Fruit fly (Drosophila melanogaster) whole organism, embryonic: ENCODE measurements around the gene CG15347.
A peak's percentile ranks its signal among the peaks of the same experiment; 100 is the strongest.

Experiments
- Ada2b ChIP-seq: fragments of 200-800 bp; sonication (Bioruptor generic); IDR thresholded peaks from 2 replicates; pipeline ENCODE4 v1.3.6; 2022; ENCODE audit warnings: missing biosample characterization, missing genetic modification characterization
- CG10654 ChIP-seq: fragments of 200-800 bp; sonication (Bioruptor generic); optimal IDR thresholded peaks from 2 replicates; lab custom pipeline; 2016; ENCODE audit warnings: missing biosample characterization, missing genetic modification characterization
- CG10979 ChIP-seq: fragments of 200-800 bp; sonication (Bioruptor generic); optimal IDR thresholded peaks from 2 replicates; lab custom pipeline; 2018; ENCODE audit warnings: missing biosample characterization, mild to moderate bottlenecking, missing genetic modification characterization, moderate library complexity
- CG11247 ChIP-seq: fragments of 200-800 bp; sonication (Bioruptor generic); IDR thresholded peaks from 2 replicates; pipeline ENCODE4 v1.3.6; 2022; ENCODE audit warnings: missing biosample characterization, missing genetic modification characterization
- CG11504 ChIP-seq: fragments of 200-800 bp; sonication (Bioruptor generic); optimal IDR thresholded peaks from 3 replicates; lab custom pipeline; 2019; ENCODE audit warnings: missing biosample characterization, mild to moderate bottlenecking, missing genetic modification characterization, moderate library complexity
- CG12104 ChIP-seq: fragments of 200-800 bp; sonication (Bioruptor generic); optimal IDR thresholded peaks from 3 replicates; lab custom pipeline; 2016; ENCODE audit warnings: missing biosample characterization, missing genetic modification characterization
- CG1603 ChIP-seq: fragments of 200-800 bp; sonication (Bioruptor generic); optimal IDR thresholded peaks from 2 replicates; lab custom pipeline; 2019; ENCODE audit warnings: missing biosample characterization, mild to moderate bottlenecking, missing genetic modification characterization, moderate library complexity
- CG17186 ChIP-seq: fragments of 200-800 bp; sonication (Bioruptor generic); optimal IDR thresholded peaks from 3 replicates; lab custom pipeline; 2017; ENCODE audit warnings: missing biosample characterization, missing genetic modification reagents, missing genetic modification characterization
- CG17359 ChIP-seq: fragments of 200-800 bp; sonication (Bioruptor generic); optimal IDR thresholded peaks from 3 replicates; lab custom pipeline; 2018; ENCODE audit warnings: missing biosample characterization, mild to moderate bottlenecking, missing genetic modification characterization, moderate library complexity
- CG1792 ChIP-seq: fragments of 200-800 bp; sonication (Bioruptor generic); optimal IDR thresholded peaks from 2 replicates; lab custom pipeline; 2016; ENCODE audit warnings: missing biosample characterization, missing genetic modification characterization
- CG2678 ChIP-seq: fragments of 200-800 bp; sonication (Bioruptor generic); optimal IDR thresholded peaks from 3 replicates; lab custom pipeline; 2019; ENCODE audit warnings: missing biosample characterization, mild to moderate bottlenecking, missing genetic modification characterization, moderate library complexity
- CG2712 ChIP-seq: fragments of 200-800 bp; optimal IDR thresholded peaks from 3 replicates; lab custom pipeline; 2019; ENCODE audit warnings: missing biosample characterization, mild to moderate bottlenecking, missing genetic modification characterization, moderate library complexity
- CG3847 ChIP-seq: fragments of 200-800 bp; sonication (Bioruptor generic); IDR thresholded peaks from 2 replicates; pipeline ENCODE4 v1.3.6; 2022; ENCODE audit warnings: missing biosample characterization, missing genetic modification characterization
- CG4617 ChIP-seq: fragments of 200-800 bp; sonication (Bioruptor generic); optimal IDR thresholded peaks from 3 replicates; lab custom pipeline; 2016; ENCODE audit warnings: missing biosample characterization, missing genetic modification characterization, borderline replicate concordance
- CG7963 ChIP-seq: fragments of 200-800 bp; sonication (Bioruptor generic); IDR thresholded peaks from 3 replicates; pipeline ENCODE4 v1.3.6; 2022; ENCODE audit warnings: missing biosample characterization, missing genetic modification characterization; ENCODE audit not compliant: partially characterized antibody
- CG8944 ChIP-seq: fragments of 200-800 bp; sonication (Bioruptor generic); optimal IDR thresholded peaks from 3 replicates; lab custom pipeline; 2016; ENCODE audit warnings: missing biosample characterization, missing genetic modification characterization
- CG9437 ChIP-seq: fragments of 200-800 bp; sonication (Bioruptor generic); optimal IDR thresholded peaks from 2 replicates; lab custom pipeline; 2018; ENCODE audit warnings: missing biosample characterization, mild to moderate bottlenecking, missing genetic modification characterization
- CTCF ChIP-seq: fragments of 200-800 bp; sonication (Bioruptor generic); optimal IDR thresholded peaks from 2 replicates; lab custom pipeline; 2017; ENCODE audit warnings: missing biosample characterization, mild to moderate bottlenecking, missing genetic modification characterization, moderate library complexity
- Deaf1 ChIP-seq: fragments of 200-800 bp; optimal IDR thresholded peaks from 3 replicates; lab custom pipeline; 2019; ENCODE audit warnings: missing biosample characterization, mild to moderate bottlenecking, missing genetic modification characterization, moderate library complexity
- Doc2 ChIP-seq: fragments of 200-800 bp; sonication (Bioruptor generic); IDR thresholded peaks from 2 replicates; pipeline ENCODE4 v1.3.6; 2022; ENCODE audit warnings: missing biosample characterization, missing genetic modification characterization
- Elba2 ChIP-seq: fragments of 200-800 bp; sonication (Bioruptor generic); optimal IDR thresholded peaks from 3 replicates; lab custom pipeline; 2016; ENCODE audit warnings: missing biosample characterization, missing genetic modification characterization
- Fer3 ChIP-seq: fragments of 200-800 bp; sonication (Bioruptor generic); optimal IDR thresholded peaks from 2 replicates; lab custom pipeline; 2018; ENCODE audit warnings: missing biosample characterization, mild to moderate bottlenecking, missing genetic modification characterization, moderate library complexity
- HLH54F ChIP-seq: fragments of 200-800 bp; sonication (Bioruptor generic); optimal IDR thresholded peaks from 3 replicates; lab custom pipeline; 2016; ENCODE audit warnings: missing biosample characterization, missing genetic modification characterization
- Hand ChIP-seq: fragments of 200-800 bp; sonication (Bioruptor generic); optimal IDR thresholded peaks from 2 replicates; lab custom pipeline; 2017; ENCODE audit warnings: mild to moderate bottlenecking, missing biosample characterization, missing genetic modification reagents, missing genetic modification characterization
- Hr51 ChIP-seq, 2 experiments: fragments of 200-800 bp; sonication (Bioruptor generic); optimal IDR thresholded peaks; 2 replicates in 1 of 2; 3 replicates in 1 of 2; lab custom pipeline; 2016 to 2018; ENCODE audit warnings: missing biosample characterization in 2 of 2, missing genetic modification characterization in 2 of 2, mild to moderate bottlenecking in 1 of 2, moderate library complexity in 1 of 2
- Hr78 ChIP-seq, 2 experiments: fragments of 200-800 bp in 1 of 2; fragments of >200 bp in 1 of 2; sonication (Bioruptor generic) in 1 of 2; optimal IDR thresholded peaks; 2 replicates each; lab custom pipeline; 2017 to 2019; ENCODE audit warnings: missing biosample characterization in 2 of 2, missing genetic modification characterization in 2 of 2, mild to moderate bottlenecking in 1 of 2, moderate library complexity in 1 of 2
- Lhr ChIP-seq: fragments of 200-800 bp; sonication (Bioruptor generic); optimal IDR thresholded peaks from 3 replicates; lab custom pipeline; 2017; ENCODE audit warnings: mild to moderate bottlenecking, missing biosample characterization, missing genetic modification reagents, missing genetic modification characterization
- Oaz ChIP-seq: fragments of 200-800 bp; sonication (Bioruptor generic); IDR thresholded peaks from 2 replicates; pipeline ENCODE4 v1.3.6; 2022; ENCODE audit warnings: missing biosample characterization, missing genetic modification characterization
- Optix ChIP-seq: fragments of 200-800 bp; sonication (Bioruptor generic); IDR thresholded peaks from 3 replicates; pipeline ENCODE4 v1.3.6; 2022; ENCODE audit warnings: missing biosample characterization, missing genetic modification characterization
- Rfx ChIP-seq: fragments of 200-800 bp; sonication (Bioruptor generic); IDR thresholded peaks from 2 replicates; pipeline ENCODE4 v1.3.6; 2022; ENCODE audit warnings: missing biosample characterization, missing genetic modification characterization
- Side ChIP-seq: fragments of 200-800 bp; sonication (Bioruptor generic); optimal IDR thresholded peaks from 2 replicates; lab custom pipeline; 2016; ENCODE audit warnings: missing biosample characterization, missing genetic modification characterization
- Stat92E ChIP-seq, 3 experiments: fragments of >200 bp in 2 of 3; fragments of 200-800 bp in 1 of 3; sonication (Bioruptor generic) in 1 of 3; optimal IDR thresholded peaks; 2 replicates each; lab custom pipeline; 2017 to 2019; ENCODE audit warnings: missing biosample characterization in 3 of 3, missing genetic modification characterization in 3 of 3, mild to moderate bottlenecking in 1 of 3, moderate library complexity in 1 of 3
- ac ChIP-seq: fragments of 200-800 bp; sonication (Bioruptor generic); optimal IDR thresholded peaks from 3 replicates; lab custom pipeline; 2017; ENCODE audit warnings: missing biosample characterization, mild to moderate bottlenecking, missing genetic modification characterization
- aop ChIP-seq: fragments of 200-800 bp; sonication (Bioruptor generic); IDR thresholded peaks from 2 replicates; pipeline ENCODE4 v1.3.6; 2022; ENCODE audit warnings: missing biosample characterization, missing genetic modification characterization
- ase ChIP-seq: fragments of 200-800 bp; sonication (Bioruptor generic); IDR thresholded peaks from 3 replicates; pipeline ENCODE4 v1.3.6; 2022; ENCODE audit warnings: missing biosample characterization, missing genetic modification characterization
- chinmo ChIP-seq: fragments of 200-800 bp; sonication (Bioruptor generic); IDR thresholded peaks from 4 replicates; pipeline ENCODE4 v1.3.6; 2022; ENCODE audit warnings: missing biosample characterization, missing genetic modification characterization; ENCODE audit not compliant: partially characterized antibody
- ci ChIP-seq: fragments of 200-800 bp; sonication (Bioruptor generic); IDR thresholded peaks from 3 replicates; pipeline ENCODE4 v1.3.6; 2022; ENCODE audit warnings: missing biosample characterization, missing genetic modification characterization
- esg ChIP-seq: fragments of 200-800 bp; sonication (Bioruptor generic); conservative IDR thresholded peaks from 2 replicates; pipeline ENCODE4 v1.3.6; 2022; ENCODE audit warnings: missing biosample characterization, missing genetic modification characterization
- exex ChIP-seq: fragments of 200-800 bp; sonication (Bioruptor generic); optimal IDR thresholded peaks from 4 replicates; lab custom pipeline; 2018; ENCODE audit warnings: missing biosample characterization, mild to moderate bottlenecking, missing genetic modification characterization, moderate library complexity
- luna ChIP-seq: fragments of 200-800 bp; sonication (Bioruptor generic); optimal IDR thresholded peaks from 2 replicates; lab custom pipeline; 2016; ENCODE audit warnings: missing biosample characterization, missing genetic modification characterization
- org-1 ChIP-seq: fragments of 200-800 bp; sonication (Bioruptor generic); optimal IDR thresholded peaks from 2 replicates; lab custom pipeline; 2017; ENCODE audit warnings: missing biosample characterization, missing genetic modification characterization
- pho ChIP-seq: fragments of 200-800 bp; sonication (Bioruptor generic); optimal IDR thresholded peaks from 2 replicates; lab custom pipeline; 2016; ENCODE audit warnings: missing biosample characterization, missing genetic modification characterization
- ranshi ChIP-seq: fragments of 200-800 bp; sonication (Bioruptor generic); IDR thresholded peaks from 2 replicates; pipeline ENCODE4 v1.3.6; 2022; ENCODE audit warnings: missing biosample characterization, missing genetic modification characterization
- sc ChIP-seq, 3 experiments: fragments of >200 bp in 2 of 3; fragments of 200-800 bp in 1 of 3; sonication (Bioruptor generic) in 1 of 3; optimal IDR thresholded peaks; 2 replicates in 2 of 3; 3 replicates in 1 of 3; lab custom pipeline; 2017; ENCODE audit warnings: mild to moderate bottlenecking in 1 of 3, missing biosample characterization in 1 of 3, missing genetic modification characterization in 1 of 3, missing genetic modification reagents in 1 of 3
- scrt ChIP-seq: fragments of 200-800 bp; sonication (Bioruptor generic); optimal IDR thresholded peaks from 2 replicates; lab custom pipeline; 2018; ENCODE audit warnings: missing biosample characterization, mild to moderate bottlenecking, missing genetic modification characterization, moderate library complexity
- ssp ChIP-seq: fragments of 200-800 bp; sonication (Bioruptor generic); IDR thresholded peaks from 2 replicates; pipeline ENCODE4 v1.3.6; 2022; ENCODE audit warnings: missing biosample characterization, missing genetic modification characterization
- tna ChIP-seq: fragments of 200-800 bp; sonication (Bioruptor generic); IDR thresholded peaks from 2 replicates; pipeline ENCODE4 v1.3.6; 2022; ENCODE audit warnings: missing biosample characterization, missing genetic modification characterization; ENCODE audit not compliant: partially characterized antibody
- twi ChIP-seq: fragments of 200-800 bp; optimal IDR thresholded peaks from 2 replicates; lab custom pipeline; 2019; ENCODE audit warnings: missing biosample characterization, mild to moderate bottlenecking, missing genetic modification characterization, moderate library complexity
- z ChIP-seq: fragments of 200-800 bp; sonication (Bioruptor generic); IDR thresholded peaks from 3 replicates; pipeline ENCODE4 v1.3.6; 2022; ENCODE audit warnings: missing biosample characterization, missing genetic modification characterization
- zen ChIP-seq: fragments of 200-800 bp; sonication (Bioruptor generic); optimal IDR thresholded peaks from 3 replicates; lab custom pipeline; 2018; ENCODE audit warnings: missing biosample characterization, mild to moderate bottlenecking, missing genetic modification characterization, moderate library complexity

CG15347 gene

DNA sequence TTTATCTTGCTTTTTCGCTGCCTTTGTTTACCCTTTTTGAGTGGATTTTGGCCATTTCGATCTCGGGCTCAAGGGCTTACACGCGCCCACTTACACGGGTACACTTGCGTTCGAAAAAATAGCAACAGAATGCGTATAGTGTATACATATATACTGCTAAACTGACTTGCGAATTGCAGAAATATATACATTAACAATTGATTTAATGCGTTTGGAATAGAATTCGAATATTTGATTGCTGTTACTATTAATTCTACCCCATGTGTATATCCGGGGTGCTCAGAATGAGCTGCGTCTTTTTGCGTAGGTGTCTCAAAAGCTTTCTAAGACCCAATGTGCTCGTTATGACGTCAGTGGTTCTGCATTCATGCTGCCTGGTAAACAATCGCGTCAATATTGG is 32.8 kb upstream of the CG15347 start (continued):
- TF ChIP-seq CG9437 (GFP tag; lab: Kevin White, UChicago) (no peak), Rfx (GFP tag; lab: Robert Waterston, UW) (peak; percentile 78), aop (no peak), CG10654 (no peak), pho (peak; percentile 51), Stat92E (GFP tag; optimal IDR thresholded peaks at IDR 0.05; lab: Kevin White, UChicago) (no peak), CG11504 (tag; lab: Kevin White, UChicago) (peak; percentile 13), chinmo (no peak), CG4617 (GFP tag; lab: Kevin White, UChicago) (no peak), Fer3 (tag; lab: Kevin White, UChicago) (peak; percentile 43), zen (tag; lab: Kevin White, UChicago) (no peak), esg (GFP tag; lab: Robert Waterston, UW) (0 out of 2 replicates have a peak, but pooled peaks have one; percentile 23), CTCF (no peak), CG12104 (GFP tag; lab: Kevin White, UChicago) (no peak), CG11247 (GFP tag; lab: Robert Waterston, UW) (peak; percentile 38; the same call in 1 of the 2 replicates), luna (GFP tag; lab: Kevin White, UChicago) (no peak), CG2678 (tag; lab: Kevin White, UChicago) (peak; percentile 57), CG7963 (GFP tag; lab: Robert Waterston, UW) (no peak), Hr51 (GFP tag; optimal IDR thresholded peaks at IDR 0.05; lab: Kevin White, UChicago) (peak in 1 of 2 experiments; percentile 48), CG1603 (tag; lab: Kevin White, UChicago) (peak; percentile 59), CG17186 (GFP tag; lab: Kevin White, UChicago) (no peak), CG8944 (GFP tag; lab: Kevin White, UChicago) (no peak), Doc2 (GFP tag; lab: Robert Waterston, UW) (peak; percentile 50; the same call in 1 of the 2 replicates), CG1792 (no peak), sc (optimal IDR thresholded peaks at IDR 0.05; lab: Kevin White, UChicago) (no peak), sc (GFP tag; optimal IDR thresholded peaks at IDR 0.05; lab: Kevin White, UChicago) (no peak), ci (GFP tag; lab: Robert Waterston, UW) (peak; percentile 26; the same call in 1 of the 3 replicates), HLH54F (GFP tag; lab: Kevin White, UChicago) (peak; percentile 58), exex (tag; lab: Kevin White, UChicago) (no peak), Elba2 (GFP tag; lab: Kevin White, UChicago) (no peak), Lhr (GFP tag; lab: Kevin White, UChicago) (no peak), Deaf1 (tag; lab: Kevin White, UChicago) (no peak), scrt (GFP tag; lab: Kevin White, UChicago) (peak; percentile 35), ac (GFP tag; lab: Kevin White, UChicago) (no peak), Side (GFP tag; lab: Kevin White, UChicago) (no peak), Oaz (no peak; the same call in 1 of the 2 replicates), Optix (0 out of 3 replicates have a peak, but pooled peaks have one; percentile 27), ase (GFP tag; lab: Robert Waterston, UW) (no peak), twi (tag; lab: Kevin White, UChicago) (no peak), CG10979 (tag; lab: Kevin White, UChicago) (no peak), CG2712 (tag; lab: Kevin White, UChicago) (peak; percentile 10), tna (GFP tag; lab: Robert Waterston, UW) (no peak), ranshi (GFP tag; lab: Robert Waterston, UW) (peak; percentile 16; the same call in 1 of the 2 replicates), Ada2b (GFP tag; lab: Robert Waterston, UW) (peak; percentile 63), Hr78 (GFP tag; optimal IDR thresholded peaks at IDR 0.05; lab: Kevin White, UChicago) (no peak), Hand (GFP tag; lab: Kevin White, UChicago) (no peak), ssp (GFP tag; lab: Robert Waterston, UW) (no peak), CG3847 (peak; percentile 34; the same call in 1 of the 2 replicates), CG17359 (tag; lab: Kevin White, UChicago) (peak; percentile 20), z (GFP tag; lab: Robert Waterston, UW) (peak; percentile 58; the same call in 1 of the 3 replicates), org-1 (GFP tag; lab: Kevin White, UChicago) (peak; percentile 50)
